Worm (Caenorhabditis elegans): ENCODE data around the gene wdr-37.

ce11 chrIII:5591668-5592149 lies 8.1 kb downstream of the wdr-37 start, which contains the start of the genes ddx-15 and ucr-1:
- TF ChIP-seq Y75B8A.6 (GFP tag; IDR thresholded peaks at IDR 0.05): no peak
- no peak for TF ChIP-seq nhr-10 (tag; optimal IDR thresholded peaks at IDR 0.05)
- TF ChIP-seq fkh-10 (GFP tag; optimal IDR thresholded peaks at IDR 0.05): no peak
- no peak for TF ChIP-seq unc-62 (GFP tag; optimal IDR thresholded peaks at IDR 0.05 in 1 of 2)
- TF ChIP-seq unc-62 (tag; optimal IDR thresholded peaks at IDR 0.05): no peak
- no peak for TF ChIP-seq lir-3 (tag; optimal IDR thresholded peaks at IDR 0.05)
- no peak for TF ChIP-seq sdz-12 (GFP tag; optimal IDR thresholded peaks at IDR 0.05)
- TF ChIP-seq dmd-6 (GFP tag; IDR thresholded peaks at IDR 0.05): no peak
